Worm (Caenorhabditis elegans): ENCODE data around the gene F35F11.2.

F35F11.2 gene

ce11 chrIV:4030917-4031599 lies 9.0 kb upstream of the F35F11.2 start (continued):
- TF ChIP-seq grh-1 (GFP tag; IDR thresholded peaks at IDR 0.05) = peak; percentile 38; the same call in 1 of the 2 replicates
- peak; percentile 70 for TF ChIP-seq nhr-20 (tag; optimal IDR thresholded peaks at IDR 0.05)
- TF ChIP-seq nhr-77 (tag; optimal IDR thresholded peaks at IDR 0.05) = no peak
- no peak for TF ChIP-seq xbp-1 (tag; optimal IDR thresholded peaks at IDR 0.05)
- peak; percentile 92 for TF ChIP-seq blmp-1 (tag; optimal IDR thresholded peaks at IDR 0.05)
- TF ChIP-seq nhr-47 (tag; optimal IDR thresholded peaks at IDR 0.05) = peak; percentile 6
- peak; percentile 76 for TF ChIP-seq snu-23 (GFP tag; optimal IDR thresholded peaks at IDR 0.05)
- no peak for TF ChIP-seq nhr-11 (tag; optimal IDR thresholded peaks at IDR 0.05)
- TF ChIP-seq lin-15B (tag; optimal IDR thresholded peaks at IDR 0.05) = peak; percentile 61

ce11 chrIV:4032350-4032749 lies 7.7 kb upstream of the F35F11.2 start:
- TF ChIP-seq elt-3 (tag; optimal IDR thresholded peaks at IDR 0.05) (peak in 2 of 6 experiments; percentile 22 to 65), blmp-1 (tag; optimal IDR thresholded peaks at IDR 0.05) (peak; percentile 38), sox-4 (tag; optimal IDR thresholded peaks at IDR 0.05) (no peak), elt-2 (tag; optimal IDR thresholded peaks at IDR 0.05) (peak; percentile 58)

- TF ChIP-seq tlp-1 (tag; optimal IDR thresholded peaks at IDR 0.05) = no peak
- TF ChIP-seq ama-1 (optimal IDR thresholded peaks at IDR 0.05) = no peak
- no peak for TF ChIP-seq C34B4.2 (tag; optimal IDR thresholded peaks at IDR 0.05)
- TF ChIP-seq blmp-1 (tag; optimal IDR thresholded peaks at IDR 0.05) = peak; percentile 34
- peak; percentile 31 for TF ChIP-seq rnt-1 (tag; optimal IDR thresholded peaks at IDR 0.05)
- TF ChIP-seq hpl-2 (GFP tag; optimal IDR thresholded peaks at IDR 0.05) = no peak
- TF ChIP-seq nhr-85 (tag) = no peak
- TF ChIP-seq sup-37 (GFP tag; optimal IDR thresholded peaks at IDR 0.05) = no peak
- TF ChIP-seq ets-5 (GFP tag; IDR thresholded peaks at IDR 0.05) = no peak
- no peak for TF ChIP-seq nhr-28 (tag; optimal IDR thresholded peaks at IDR 0.05)
- no peak for TF ChIP-seq sox-4 (tag; optimal IDR thresholded peaks at IDR 0.05)
- no peak for TF ChIP-seq fkh-4 (tag; optimal IDR thresholded peaks at IDR 0.05; ENCODE audit: borderline replicate concordance)
- TF ChIP-seq lin-39 (tag; optimal IDR thresholded peaks at IDR 0.05) = no peak
- TF ChIP-seq swsn-7 (tag; optimal IDR thresholded peaks at IDR 0.05) = no peak
- peak in 1 of 2 experiments; percentile 16 for TF ChIP-seq efl-1 (optimal IDR thresholded peaks at IDR 0.05)
- no peak for TF ChIP-seq efl-1 (GFP tag; optimal IDR thresholded peaks at IDR 0.05 in 1 of 2)
- TF ChIP-seq unc-86 (tag; optimal IDR thresholded peaks at IDR 0.05) = no peak
- TF ChIP-seq Y116A8C.19 (tag; optimal IDR thresholded peaks at IDR 0.05; ENCODE audit: borderline replicate concordance) = no peak
- TF ChIP-seq lsy-2 (tag; optimal IDR thresholded peaks at IDR 0.05) = peak in 1 of 2 experiments; percentile 38
- peak; percentile 19 for TF ChIP-seq snu-23 (GFP tag; optimal IDR thresholded peaks at IDR 0.05)
- TF ChIP-seq grh-1 (GFP tag; IDR thresholded peaks at IDR 0.05) = no peak
- peak; percentile 60 for TF ChIP-seq lin-14 (GFP tag; optimal IDR thresholded peaks at IDR 0.05)
- TF ChIP-seq unc-62 (GFP tag; optimal IDR thresholded peaks at IDR 0.05) = no peak
- TF ChIP-seq nhr-12 (tag; optimal IDR thresholded peaks at IDR 0.05) = no peak
- no peak for TF ChIP-seq xbp-1 (tag; optimal IDR thresholded peaks at IDR 0.05)
- no peak for TF ChIP-seq pqm-1 (tag; optimal IDR thresholded peaks at IDR 0.05)
Measured at ce11 chrIV:4033490-4033889, 6.6 kb upstream of the F35F11.2 start.

- TF ChIP-seq unc-98 (GFP tag; IDR thresholded peaks at IDR 0.05) = no peak
- no peak for TF ChIP-seq nhr-77 (tag; optimal IDR thresholded peaks at IDR 0.05)
- no peak for TF ChIP-seq ets-5 (GFP tag; IDR thresholded peaks at IDR 0.05)
- no peak for TF ChIP-seq irx-1 (tag; optimal IDR thresholded peaks at IDR 0.05)
- no peak for TF ChIP-seq lir-3 (tag; optimal IDR thresholded peaks at IDR 0.05; ENCODE audit: poor library complexity)
- no peak for TF ChIP-seq vab-15 (tag; optimal IDR thresholded peaks at IDR 0.05)
- peak; percentile 75 for TF ChIP-seq nhr-47 (tag; optimal IDR thresholded peaks at IDR 0.05)
- TF ChIP-seq C04F5.9 (tag; optimal IDR thresholded peaks at IDR 0.05) = no peak
- TF ChIP-seq sptf-1 (tag; optimal IDR thresholded peaks at IDR 0.05) = no peak
- TF ChIP-seq nhr-20 (tag; optimal IDR thresholded peaks at IDR 0.05) = peak; percentile 11
- TF ChIP-seq unc-62 (GFP tag; optimal IDR thresholded peaks at IDR 0.05) = no peak
- TF ChIP-seq nhr-84 (tag; optimal IDR thresholded peaks at IDR 0.05) = no peak
- TF ChIP-seq nhr-85 (tag) = no peak
- peak in 1 of 3 experiments; percentile 30 for TF ChIP-seq dpl-1 (GFP tag; optimal IDR thresholded peaks at IDR 0.05)
- peak; percentile 40 to 54 for TF ChIP-seq lsy-2 (tag; optimal IDR thresholded peaks at IDR 0.05)
- TF ChIP-seq lin-15B (tag; optimal IDR thresholded peaks at IDR 0.05) = no peak
- no peak for TF ChIP-seq pag-3 (tag; optimal IDR thresholded peaks at IDR 0.05; ENCODE audit: borderline replicate concordance, insufficient read depth)
- TF ChIP-seq tbx-2 (tag; optimal IDR thresholded peaks at IDR 0.05) = peak; percentile 73
- TF ChIP-seq nhr-71 (tag; optimal IDR thresholded peaks at IDR 0.05) = peak; percentile 71
- no peak for TF ChIP-seq sup-37 (GFP tag; optimal IDR thresholded peaks at IDR 0.05)
- TF ChIP-seq lin-13 (GFP tag; optimal IDR thresholded peaks at IDR 0.05) = no peak
- TF ChIP-seq nhr-11 (tag; optimal IDR thresholded peaks at IDR 0.05) = no peak
- TF ChIP-seq hlh-17 (GFP tag; optimal IDR thresholded peaks at IDR 0.05; ENCODE audit: borderline replicate concordance) = no peak
Measured at ce11 chrIV:4034883-4035282, 5.2 kb upstream of the F35F11.2 start, which contains the start of gene hlh-30. hlh-30 (minus strand) TSS chrIV:4034951.
